Fruit fly (Drosophila melanogaster): ENCODE measurements around the gene crn.

crn gene

DNA sequence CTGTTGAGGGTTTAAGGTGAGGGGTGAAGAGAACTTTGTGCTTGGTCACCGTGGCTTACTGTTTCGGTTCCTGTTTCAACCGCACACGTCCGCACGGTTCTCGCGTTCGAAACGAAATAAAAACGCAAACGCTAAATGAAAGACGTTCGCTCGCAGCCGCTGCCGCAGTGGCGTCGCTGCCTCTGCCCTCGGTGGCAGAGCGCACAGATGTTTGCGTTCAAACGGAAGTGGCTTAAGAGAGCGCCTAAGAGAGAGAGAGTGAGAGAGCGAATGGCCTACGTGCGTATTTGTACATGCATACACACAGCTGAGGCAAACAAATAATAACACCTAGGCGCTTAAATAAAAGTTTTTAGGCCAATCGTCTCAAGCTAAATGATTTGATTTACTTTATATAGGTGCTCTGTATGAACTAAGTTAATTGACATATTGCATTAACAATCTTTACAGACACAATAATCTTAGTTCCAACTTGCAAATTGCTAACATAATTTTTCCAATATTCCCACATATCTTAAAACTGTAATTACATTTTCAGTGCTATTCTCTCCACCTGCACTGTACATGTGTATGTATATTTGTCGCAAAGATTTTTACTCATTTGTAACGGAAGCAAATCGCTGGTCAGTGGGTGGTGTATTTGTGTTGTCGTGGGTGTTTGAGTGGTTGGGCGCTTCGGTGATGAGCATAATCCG lies 43.7 kb upstream of the crn start, which contains the start of gene CG2865 (continued):
- TF ChIP-seq Lim3 (GFP tag; IDR thresholded peaks at IDR 0.05) (no peak), Oaz (GFP tag; IDR thresholded peaks at IDR 0.05) (peak; percentile 83), ssp (GFP tag; IDR thresholded peaks at IDR 0.05) (peak; percentile 61), hb (GFP tag; IDR thresholded peaks at IDR 0.05; ENCODE audit: partially characterized antibody) (no peak), MBD-R2 (GFP tag; IDR thresholded peaks at IDR 0.05) (peak; percentile 72; the same call in 1 of the 2 replicates), CG14014 (GFP tag; IDR thresholded peaks at IDR 0.05) (peak; percentile 88), CG1603 (tag; optimal IDR thresholded peaks at IDR 0.05) (peak; percentile 88), nmo (GFP tag; optimal IDR thresholded peaks at IDR 0.05) (peak; percentile 95), CG7839 (tag; optimal IDR thresholded peaks at IDR 0.05) (peak; percentile 97), CG10321 (GFP tag; IDR thresholded peaks at IDR 0.05) (peak; percentile 11; the same call in 1 of the 2 replicates), Hr78 (GFP tag; optimal IDR thresholded peaks at IDR 0.05) (peak in 1 of 2 experiments; percentile 89), toy (GFP tag; IDR thresholded peaks at IDR 0.05) (peak; percentile 71), lilli (GFP tag; optimal IDR thresholded peaks at IDR 0.05) (peak; percentile 94), yki (optimal IDR thresholded peaks at IDR 0.05) (peak; percentile 47), CG14965 (GFP tag; optimal IDR thresholded peaks at IDR 0.05; ENCODE audit: borderline replicate concordance) (peak; percentile 74), CG31388 (GFP tag; optimal IDR thresholded peaks at IDR 0.05) (peak; percentile 58), CG2889 (GFP tag; IDR thresholded peaks at IDR 0.05) (peak; percentile 77; the same call in 2 of the 3 replicates), bsh (GFP tag; optimal IDR thresholded peaks at IDR 0.05) (peak; percentile 87 to 95), CG2199 (GFP tag; IDR thresholded peaks at IDR 0.05) (0 out of 3 replicates have a peak, but pooled peaks have one; percentile 35), Doc2 (GFP tag; IDR thresholded peaks at IDR 0.05) (no peak), CG17186 (GFP tag; optimal IDR thresholded peaks at IDR 0.05) (peak; percentile 78), tup (GFP tag; optimal IDR thresholded peaks at IDR 0.05) (peak; percentile 70), Sox100B (GFP tag; optimal IDR thresholded peaks at IDR 0.05) (peak; percentile 96), CG17802 (tag; optimal IDR thresholded peaks at IDR 0.05) (peak; percentile 57), Nf-YB (GFP tag; optimal IDR thresholded peaks at IDR 0.05) (peak; percentile 85), CG30431 (GFP tag; optimal IDR thresholded peaks at IDR 0.05) (peak; percentile 80), Ada2b (GFP tag; IDR thresholded peaks at IDR 0.05) (peak; percentile 89), sug (tag; optimal IDR thresholded peaks at IDR 0.05) (peak; percentile 96), unpg (GFP tag; optimal IDR thresholded peaks at IDR 0.05) (peak; percentile 95), ken (GFP tag; IDR thresholded peaks at IDR 0.05) (peak; percentile 68; the same call in 1 of the 3 replicates), Xrp1 (GFP tag; IDR thresholded peaks at IDR 0.05) (peak; percentile 94), usp (GFP tag; optimal IDR thresholded peaks at IDR 0.05) (no peak), CG30403 (GFP tag; optimal IDR thresholded peaks at IDR 0.05) (peak; percentile 94), ems (GFP tag; optimal IDR thresholded peaks at IDR 0.05) (peak; percentile 77), CG34422 (GFP tag; IDR thresholded peaks at IDR 0.05) (peak; percentile 77; the same call in 2 of the 3 replicates), Drgx (GFP tag; IDR thresholded peaks at IDR 0.05) (peak; percentile 93), cwo (GFP tag; optimal IDR thresholded peaks at IDR 0.05) (peak; percentile 94), CG12942 (GFP tag; optimal IDR thresholded peaks at IDR 0.05) (peak; percentile 76), Lhr (GFP tag; optimal IDR thresholded peaks at IDR 0.05) (peak; percentile 79), CG2129 (GFP tag; IDR thresholded peaks at IDR 0.05; ENCODE audit: partially characterized antibody) (no peak), Bdp1 (GFP tag; optimal IDR thresholded peaks at IDR 0.05) (peak; percentile 78), hth (optimal IDR thresholded peaks at IDR 0.05) (no peak), nerfin-1 (tag; optimal IDR thresholded peaks at IDR 0.05) (peak; percentile 96), hbn (GFP tag; IDR thresholded peaks at IDR 0.05; ENCODE audit: partially characterized antibody) (no peak), CG6765 (GFP tag; optimal IDR thresholded peaks at IDR 0.05) (peak; percentile 95), zfh2 (GFP tag; optimal IDR thresholded peaks at IDR 0.05) (peak; percentile 88), exex (tag; optimal IDR thresholded peaks at IDR 0.05) (peak; percentile 88), CG13894 (tag; optimal IDR thresholded peaks at IDR 0.05) (peak; percentile 96), pnt (GFP tag; optimal IDR thresholded peaks at IDR 0.05) (peak; percentile 88)
